Fruit fly (Drosophila melanogaster) whole organism, embryonic: ENCODE data around the gene CG8112.
A peak's percentile ranks its signal among the peaks of the same experiment; 100 is the strongest.

Experiments used
- CG11247 ChIP-seq: fragments of 200-800 bp; sonication (Bioruptor generic); IDR thresholded peaks from 2 replicates; pipeline ENCODE4 v1.3.6; 2022; ENCODE audit warnings: missing biosample characterization, missing genetic modification characterization
- CG11398 ChIP-seq: fragments of 200-800 bp; sonication (Bioruptor generic); optimal IDR thresholded peaks from 2 replicates; lab custom pipeline; 2016; ENCODE audit warnings: missing biosample characterization, missing genetic modification characterization
- CG11504 ChIP-seq: fragments of 200-800 bp; sonication (Bioruptor generic); optimal IDR thresholded peaks from 3 replicates; lab custom pipeline; 2019; ENCODE audit warnings: missing biosample characterization, mild to moderate bottlenecking, missing genetic modification characterization, moderate library complexity
- CG12071 ChIP-seq: fragments of 200-800 bp; sonication (Bioruptor generic); optimal IDR thresholded peaks from 3 replicates; lab custom pipeline; 2018; ENCODE audit warnings: missing biosample characterization, mild to moderate bottlenecking, missing genetic modification characterization
- CG12219 ChIP-seq: fragments of 200-800 bp; sonication (Bioruptor generic); optimal IDR thresholded peaks from 3 replicates; lab custom pipeline; 2018; ENCODE audit warnings: missing biosample characterization, mild to moderate bottlenecking, missing genetic modification characterization
- CG13894 ChIP-seq: fragments of 200-800 bp; sonication (Bioruptor generic); optimal IDR thresholded peaks from 3 replicates; lab custom pipeline; 2018; ENCODE audit warnings: missing biosample characterization, mild to moderate bottlenecking, missing genetic modification characterization, moderate library complexity
- CG15073 ChIP-seq: fragments of 200-800 bp; sonication (Bioruptor generic); optimal IDR thresholded peaks from 2 replicates; lab custom pipeline; 2016; ENCODE audit warnings: missing biosample characterization, missing genetic modification characterization
- CG15514 ChIP-seq: fragments of 200-800 bp; sonication (Bioruptor generic); optimal IDR thresholded peaks from 3 replicates; lab custom pipeline; 2017; ENCODE audit warnings: missing biosample characterization, missing genetic modification characterization, mild to moderate bottlenecking, moderate library complexity, missing genetic modification reagents
- CG15696 ChIP-seq: fragments of 200-800 bp; sonication (Bioruptor generic); optimal IDR thresholded peaks from 2 replicates; lab custom pipeline; 2019; ENCODE audit warnings: missing biosample characterization, mild to moderate bottlenecking, missing genetic modification characterization, moderate library complexity
- CG17568 ChIP-seq: fragments of 200-800 bp; sonication (Bioruptor generic); optimal IDR thresholded peaks from 2 replicates; lab custom pipeline; 2018; ENCODE audit warnings: missing biosample characterization, mild to moderate bottlenecking, missing genetic modification characterization, moderate library complexity
- CG17829 ChIP-seq: fragments of 200-800 bp; optimal IDR thresholded peaks from 2 replicates; lab custom pipeline; 2019; ENCODE audit warnings: missing biosample characterization, mild to moderate bottlenecking, missing genetic modification characterization, moderate library complexity
- CG2116 ChIP-seq: fragments of 200-800 bp; sonication (Bioruptor generic); optimal IDR thresholded peaks from 3 replicates; lab custom pipeline; 2018; ENCODE audit warnings: missing biosample characterization, mild to moderate bottlenecking, missing genetic modification characterization
- CG2199 ChIP-seq: fragments of 200-800 bp; sonication (Bioruptor generic); IDR thresholded peaks from 3 replicates; pipeline ENCODE4 v1.3.6; 2022; ENCODE audit warnings: missing biosample characterization, missing genetic modification characterization
- CG2202 ChIP-seq: fragments of 200-800 bp; sonication (Bioruptor generic); optimal IDR thresholded peaks from 2 replicates; lab custom pipeline; 2018; ENCODE audit warnings: missing biosample characterization, mild to moderate bottlenecking, missing genetic modification characterization
- CG2889 ChIP-seq: fragments of 200-800 bp; sonication (Bioruptor generic); IDR thresholded peaks from 3 replicates; pipeline ENCODE4 v1.3.6; 2022; ENCODE audit warnings: missing biosample characterization, missing genetic modification characterization
- CG4404 ChIP-seq: fragments of 200-800 bp; sonication (Bioruptor generic); IDR thresholded peaks from 2 replicates; pipeline ENCODE4 v1.3.6; 2022; ENCODE audit warnings: missing biosample characterization, missing genetic modification characterization
- CG6175 ChIP-seq: fragments of 200-800 bp; sonication (Bioruptor generic); IDR thresholded peaks from 3 replicates; pipeline ENCODE4 v1.3.6; 2022; ENCODE audit warnings: missing biosample characterization, missing genetic modification characterization
- CG7745 ChIP-seq: fragments of 200-800 bp; sonication (Bioruptor generic); optimal IDR thresholded peaks from 2 replicates; lab custom pipeline; 2018; ENCODE audit warnings: missing biosample characterization, mild to moderate bottlenecking, missing genetic modification characterization, moderate library complexity
- CG7963 ChIP-seq: fragments of 200-800 bp; sonication (Bioruptor generic); IDR thresholded peaks from 3 replicates; pipeline ENCODE4 v1.3.6; 2022; ENCODE audit warnings: missing biosample characterization, missing genetic modification characterization; ENCODE audit not compliant: partially characterized antibody
- CG8089 ChIP-seq: fragments of 200-800 bp; sonication (Bioruptor generic); optimal IDR thresholded peaks from 3 replicates; lab custom pipeline; 2016; ENCODE audit warnings: missing biosample characterization, missing genetic modification characterization
- CG9215 ChIP-seq: fragments of 200-800 bp; sonication (Bioruptor generic); IDR thresholded peaks from 2 replicates; pipeline ENCODE4 v1.3.6; 2022; ENCODE audit warnings: missing biosample characterization, missing genetic modification characterization
- CG9932 ChIP-seq: fragments of 200-800 bp; sonication (Bioruptor generic); IDR thresholded peaks from 2 replicates; pipeline ENCODE4 v1.3.6; 2022; ENCODE audit warnings: missing biosample characterization, missing genetic modification characterization
- D ChIP-seq, 2 experiments: fragments of 200-800 bp in 1 of 2; fragments of >200 bp in 1 of 2; sonication (Bioruptor generic) in 1 of 2; optimal IDR thresholded peaks; 2 replicates in 1 of 2; 3 replicates in 1 of 2; lab custom pipeline; 2017; ENCODE audit warnings: mild to moderate bottlenecking in 1 of 2, missing biosample characterization in 1 of 2, missing genetic modification characterization in 1 of 2, missing genetic modification reagents in 1 of 2
- Dbx ChIP-seq: fragments of 200-800 bp; sonication (Bioruptor generic); IDR thresholded peaks from 3 replicates; pipeline ENCODE4 v1.3.6; 2022; ENCODE audit warnings: missing biosample characterization, missing genetic modification characterization
- Dip3 ChIP-seq: fragments of 200-800 bp; sonication (Bioruptor generic); optimal IDR thresholded peaks from 3 replicates; lab custom pipeline; 2016; ENCODE audit warnings: missing biosample characterization, missing genetic modification characterization
- HLH54F ChIP-seq: fragments of 200-800 bp; sonication (Bioruptor generic); optimal IDR thresholded peaks from 3 replicates; lab custom pipeline; 2016; ENCODE audit warnings: missing biosample characterization, missing genetic modification characterization
- HmgZ ChIP-seq: fragments of 200-800 bp; sonication (Bioruptor generic); optimal IDR thresholded peaks from 2 replicates; lab custom pipeline; 2018; ENCODE audit warnings: missing biosample characterization, mild to moderate bottlenecking, missing genetic modification characterization
- Hmr ChIP-seq: fragments of 200-800 bp; sonication (Bioruptor generic); optimal IDR thresholded peaks from 3 replicates; lab custom pipeline; 2017; ENCODE audit warnings: mild to moderate bottlenecking, missing biosample characterization, missing genetic modification reagents, missing genetic modification characterization
- Nf-YC ChIP-seq: fragments of 200-800 bp; optimal IDR thresholded peaks from 3 replicates; lab custom pipeline; 2019; ENCODE audit warnings: missing biosample characterization, mild to moderate bottlenecking, missing genetic modification characterization, moderate library complexity
- Oaz ChIP-seq: fragments of 200-800 bp; sonication (Bioruptor generic); IDR thresholded peaks from 2 replicates; pipeline ENCODE4 v1.3.6; 2022; ENCODE audit warnings: missing biosample characterization, missing genetic modification characterization
- Rx ChIP-seq: fragments of 200-800 bp; sonication (Bioruptor generic); IDR thresholded peaks from 2 replicates; pipeline ENCODE4 v1.3.6; 2022; ENCODE audit warnings: missing biosample characterization, missing genetic modification characterization
- Spps ChIP-seq: fragments of 200-800 bp; sonication (Bioruptor generic); optimal IDR thresholded peaks from 2 replicates; lab custom pipeline; 2018; ENCODE audit warnings: missing biosample characterization, mild to moderate bottlenecking, missing genetic modification characterization
- TFAM ChIP-seq: fragments of 200-800 bp; sonication (Bioruptor generic); optimal IDR thresholded peaks from 2 replicates; lab custom pipeline; 2017; ENCODE audit warnings: missing biosample characterization, missing genetic modification characterization, inconsistent platforms
- Taf1 ChIP-seq: fragments of 200-800 bp; sonication (Bioruptor generic); IDR thresholded peaks from 2 replicates; pipeline ENCODE4 v1.3.6; 2022; ENCODE audit warnings: missing biosample characterization, missing genetic modification characterization
- br ChIP-seq: fragments of >200 bp; optimal IDR thresholded peaks from 2 replicates; lab custom pipeline; 2017
- cg ChIP-seq: fragments of 200-800 bp; sonication (Bioruptor generic); optimal IDR thresholded peaks from 3 replicates; lab custom pipeline; 2019; ENCODE audit warnings: missing biosample characterization, mild to moderate bottlenecking, missing genetic modification characterization, moderate library complexity
- disco-r ChIP-seq: fragments of 200-800 bp; sonication (Bioruptor generic); optimal IDR thresholded peaks from 2 replicates; lab custom pipeline; 2016; ENCODE audit warnings: missing biosample characterization, missing genetic modification characterization
- dmrt11E ChIP-seq: fragments of 200-800 bp; sonication (Bioruptor generic); optimal IDR thresholded peaks from 3 replicates; lab custom pipeline; 2018; ENCODE audit warnings: missing biosample characterization, mild to moderate bottlenecking, missing genetic modification characterization, moderate library complexity
- fd96Cb ChIP-seq: fragments of 200-800 bp; sonication (Bioruptor generic); optimal IDR thresholded peaks from 2 replicates; lab custom pipeline; 2018; ENCODE audit warnings: missing biosample characterization, mild to moderate bottlenecking, missing genetic modification characterization, moderate library complexity
- fru ChIP-seq: fragments of >200 bp; optimal IDR thresholded peaks from 2 replicates; lab custom pipeline; 2017
- ind ChIP-seq: fragments of 200-800 bp; sonication (Bioruptor generic); optimal IDR thresholded peaks from 3 replicates; lab custom pipeline; 2016; ENCODE audit warnings: missing biosample characterization, missing genetic modification characterization
- luna ChIP-seq: fragments of 200-800 bp; sonication (Bioruptor generic); optimal IDR thresholded peaks from 2 replicates; lab custom pipeline; 2016; ENCODE audit warnings: missing biosample characterization, missing genetic modification characterization
- maf-S ChIP-seq: fragments of 200-800 bp; sonication (Bioruptor generic); optimal IDR thresholded peaks from 2 replicates; lab custom pipeline; 2016; ENCODE audit warnings: missing biosample characterization, missing genetic modification characterization
- odd ChIP-seq: fragments of 200-800 bp; sonication (Bioruptor generic); optimal IDR thresholded peaks from 2 replicates; lab custom pipeline; 2017; ENCODE audit warnings: missing biosample characterization, mild to moderate bottlenecking, missing genetic modification characterization
- otp ChIP-seq: fragments of 200-800 bp; sonication (Bioruptor generic); IDR thresholded peaks from 3 replicates; pipeline ENCODE4, ENCODE4 v1.3.6; 2022; ENCODE audit warnings: missing biosample characterization, missing genetic modification characterization
- pan ChIP-seq, 4 experiments: fragments of >200 bp in 3 of 4; fragments of 200-800 bp in 1 of 4; sonication (Bioruptor generic) in 1 of 4; optimal IDR thresholded peaks in 3 of 4; IDR thresholded peaks in 1 of 4; 2 replicates each; pipeline versions ENCODE4 v1.3.6 to Lab custom; 2017 to 2022; ENCODE audit warnings: missing biosample characterization in 2 of 4, missing genetic modification characterization in 2 of 4, mixed read lengths in 1 of 4
- sc ChIP-seq, 3 experiments: fragments of >200 bp in 2 of 3; fragments of 200-800 bp in 1 of 3; sonication (Bioruptor generic) in 1 of 3; optimal IDR thresholded peaks; 2 replicates in 2 of 3; 3 replicates in 1 of 3; lab custom pipeline; 2017; ENCODE audit warnings: mild to moderate bottlenecking in 1 of 3, missing biosample characterization in 1 of 3, missing genetic modification characterization in 1 of 3, missing genetic modification reagents in 1 of 3
- zfh1 ChIP-seq: fragments of 200-800 bp; sonication (Bioruptor generic); IDR thresholded peaks from 3 replicates; pipeline ENCODE4 v1.3.6; 2022; ENCODE audit warnings: missing biosample characterization, missing genetic modification characterization
- zfh2 ChIP-seq: fragments of 200-800 bp; sonication (Bioruptor generic); optimal IDR thresholded peaks from 2 replicates; lab custom pipeline; 2016; ENCODE audit warnings: missing biosample characterization, missing genetic modification characterization

Gene CG8112

dm6 chr3R:8669029-8669707 lies 43.6 kb upstream of the CG8112 start (continued):
- TF ChIP-seq CG7745 (tag; lab: Kevin White, UChicago) = peak; percentile 78
- peak; percentile 97 for TF ChIP-seq CG11504 (tag; lab: Kevin White, UChicago)
- TF ChIP-seq fru = no peak
- TF ChIP-seq CG17829 = peak; percentile 99
- TF ChIP-seq CG15073 (GFP tag; lab: Kevin White, UChicago) = peak; percentile 83
- TF ChIP-seq otp = peak; percentile 97
- no peak for TF ChIP-seq sc (optimal IDR thresholded peaks at IDR 0.05; lab: Kevin White, UChicago)
- TF ChIP-seq sc (GFP tag; optimal IDR thresholded peaks at IDR 0.05; lab: Kevin White, UChicago) = peak; percentile 97
- TF ChIP-seq zfh2 (GFP tag; lab: Kevin White, UChicago) = peak; percentile 96
- peak; percentile 97 for TF ChIP-seq Dip3
- peak; percentile 96 for TF ChIP-seq CG2199 (GFP tag; lab: Robert Waterston, UW)
- peak; percentile 98 for TF ChIP-seq CG13894 (tag; lab: Kevin White, UChicago)
- peak; percentile 99 for TF ChIP-seq HmgZ (tag; lab: Kevin White, UChicago)
- TF ChIP-seq Rx (GFP tag; lab: Robert Waterston, UW) = peak; percentile 96
- TF ChIP-seq CG15696 (tag; lab: Kevin White, UChicago) = peak; percentile 93
- TF ChIP-seq ind (GFP tag; lab: Kevin White, UChicago) = peak; percentile 97
- peak; percentile 88 for TF ChIP-seq Oaz
- peak; percentile 93 for TF ChIP-seq CG11247 (GFP tag; lab: Robert Waterston, UW)
- TF ChIP-seq CG4404 = peak; percentile 88
- TF ChIP-seq Dbx (GFP tag; lab: Robert Waterston, UW) = peak; percentile 96
- TF ChIP-seq br = no peak
- no peak for TF ChIP-seq D (optimal IDR thresholded peaks at IDR 0.05; lab: Kevin White, UChicago)
- peak; percentile 97 for TF ChIP-seq D (GFP tag; optimal IDR thresholded peaks at IDR 0.05; lab: Kevin White, UChicago)
- TF ChIP-seq CG11398 (GFP tag; lab: Kevin White, UChicago) = peak; percentile 96
- TF ChIP-seq CG8089 (GFP tag; lab: Kevin White, UChicago) = peak; percentile 95
- peak; percentile 99 for TF ChIP-seq Hmr (GFP tag; lab: Kevin White, UChicago)
- TF ChIP-seq CG6175 (GFP tag; lab: Robert Waterston, UW) = peak; percentile 85
- TF ChIP-seq luna (GFP tag; lab: Kevin White, UChicago) = peak; percentile 89
- peak; percentile 94 for TF ChIP-seq Taf1 (GFP tag; lab: Robert Waterston, UW)
- peak; percentile 87 for TF ChIP-seq TFAM (GFP tag; lab: Kevin White, UChicago)
- TF ChIP-seq CG7963 (GFP tag; lab: Robert Waterston, UW) = peak; percentile 73
- TF ChIP-seq CG9215 (GFP tag; lab: Robert Waterston, UW) = peak; percentile 89
- peak; percentile 96 for TF ChIP-seq maf-S (GFP tag; lab: Kevin White, UChicago)
- TF ChIP-seq CG2889 = peak; percentile 88
- TF ChIP-seq fd96Cb = peak; percentile 97
- TF ChIP-seq cg (GFP tag; lab: Kevin White, UChicago) = no peak
- TF ChIP-seq dmrt11E (tag; lab: Kevin White, UChicago) = peak; percentile 98
- peak; percentile 98 for TF ChIP-seq CG17568 (GFP tag; lab: Kevin White, UChicago)
- TF ChIP-seq odd (GFP tag; lab: Kevin White, UChicago) = peak; percentile 98
- peak; percentile 95 for TF ChIP-seq CG15514 (GFP tag; lab: Kevin White, UChicago)
- peak; percentile 94 for TF ChIP-seq CG9932 (GFP tag; lab: Robert Waterston, UW)
- TF ChIP-seq Nf-YC (tag; lab: Kevin White, UChicago) = peak; percentile 90
- peak; percentile 95 for TF ChIP-seq disco-r (GFP tag; lab: Kevin White, UChicago)
- peak; percentile 91 for TF ChIP-seq CG2116 (GFP tag; lab: Kevin White, UChicago)
- TF ChIP-seq CG12071 = peak; percentile 99
- peak; percentile 98 for TF ChIP-seq CG2202 (tag; lab: Kevin White, UChicago)
- TF ChIP-seq pan (optimal IDR thresholded peaks at IDR 0.05; lab: Kevin White, UChicago) = no peak
- TF ChIP-seq pan (GFP tag; optimal IDR thresholded peaks at IDR 0.05 in 1 of 2, IDR thresholded peaks at IDR 0.05 in 1 of 2) = peak in 1 of 2 experiments; percentile 97
- TF ChIP-seq HLH54F (GFP tag; lab: Kevin White, UChicago) = peak; percentile 97
- peak; percentile 98 for TF ChIP-seq zfh1
- TF ChIP-seq CG12219 = peak; percentile 99
- peak; percentile 97 for TF ChIP-seq Spps (tag; lab: Kevin White, UChicago)
